Worm (Caenorhabditis elegans) whole organism, midembryonic: Measurements from ENCODE around the gene fat-2.

ENCODE experiments used
- T22C8.4 ChIP-seq: fragments of 200-800 bp; sonication (Bioruptor generic); IDR thresholded peaks from 2 replicates; pipeline ENCODE4 v1.3.6; 2022; ENCODE audit warnings: missing genetic modification characterization, missing compliant biosample characterization
- cog-1 ChIP-seq: sonication (generic microtip); optimal IDR thresholded peaks from 2 replicates; lab custom pipeline; 2016; ENCODE audit warnings: missing genetic modification characterization, missing compliant biosample characterization
- flt-1 ChIP-seq: fragments of 200-800 bp; sonication (Bioruptor generic); IDR thresholded peaks from 2 replicates; pipeline ENCODE4 v1.3.6; 2022; ENCODE audit warnings: missing genetic modification characterization, missing compliant biosample characterization
- klf-2 ChIP-seq: fragments of 200-800 bp; sonication (Bioruptor generic); conservative IDR thresholded peaks from 2 replicates; pipeline ENCODE4 v1.3.6; 2022; ENCODE audit warnings: missing genetic modification reagents, missing genetic modification characterization, missing compliant biosample characterization
- med-1 ChIP-seq: sonication (generic microtip); optimal IDR thresholded peaks from 2 replicates; lab custom pipeline; 2017; ENCODE audit warnings: missing genetic modification characterization, mild to moderate bottlenecking, missing compliant biosample characterization, antibody characterized with exemption, missing genetic modification reagents; ENCODE audit not compliant: insufficient read depth
- ref-1 ChIP-seq: fragments of 200-800 bp; sonication (Bioruptor generic); conservative IDR thresholded peaks from 2 replicates; pipeline ENCODE4 v1.3.6; 2022; ENCODE audit warnings: missing genetic modification reagents, missing genetic modification characterization, missing compliant biosample characterization
- tab-1 ChIP-seq: fragments of 200-800 bp; sonication (Bioruptor generic); IDR thresholded peaks from 2 replicates; pipeline ENCODE4 v1.3.6; 2022; ENCODE audit warnings: missing genetic modification characterization, missing compliant biosample characterization
- ztf-23 ChIP-seq: fragments of 200-800 bp; sonication (Bioruptor generic); IDR thresholded peaks from 2 replicates; pipeline ENCODE4 v1.3.6; 2022; ENCODE audit warnings: missing genetic modification reagents, missing genetic modification characterization, missing compliant biosample characterization
- ztf-29 ChIP-seq: fragments of 200-800 bp; sonication (Bioruptor generic); IDR thresholded peaks from 2 replicates; pipeline ENCODE4 v1.3.6; 2022; ENCODE audit warnings: missing genetic modification reagents, missing genetic modification characterization, missing compliant biosample characterization

The fat-2 gene

ce11 chrIV:13323823-13324359 lies at the start of gene fat-2:
Gene fat-2, plus strand, starts transcription at chrIV:13323873.
- TF ChIP-seq T22C8.4 (GFP tag; lab: Robert Waterston, UW) (no peak), ref-1 (no peak), tab-1 (GFP tag; lab: Robert Waterston, UW) (no peak), ztf-23 (GFP tag; lab: Robert Waterston, UW) (no peak), med-1 (GFP tag; lab: Kevin White, UChicago) (no peak)

ce11 chrIV:13282778-13283177 lies 40.9 kb upstream of the fat-2 start, which contains the start of gene cpsf-3:
Gene cpsf-3, minus strand, starts transcription at chrIV:13282878.
- TF ChIP-seq ref-1, result no peak

ce11 chrIV:13289321-13289720 lies 34.4 kb upstream of the fat-2 start, which contains the start of gene Y67H2A.10:
Gene Y67H2A.10, minus strand, starts transcription at chrIV:13289504.
- TF ChIP-seq med-1 (GFP tag; lab: Kevin White, UChicago), result no peak
- TF ChIP-seq ztf-29, result no peak
- TF ChIP-seq ztf-23 (GFP tag; lab: Robert Waterston, UW), result no peak
- no peak for TF ChIP-seq ref-1
- no peak for TF ChIP-seq cog-1
- no peak for TF ChIP-seq flt-1 (GFP tag; lab: Robert Waterston, UW)
- no peak for TF ChIP-seq T22C8.4 (GFP tag; lab: Robert Waterston, UW)
- no peak for TF ChIP-seq klf-2 (GFP tag; lab: Robert Waterston, UW)
- no peak for TF ChIP-seq tab-1 (GFP tag; lab: Robert Waterston, UW)

ce11 chrIV:13290239-13290638 lies 33.4 kb upstream of the fat-2 start:
- TF ChIP-seq med-1 (GFP tag; lab: Kevin White, UChicago), result no peak
- no peak for TF ChIP-seq flt-1 (GFP tag; lab: Robert Waterston, UW)
- TF ChIP-seq klf-2 (GFP tag; lab: Robert Waterston, UW), result no peak
- no peak for TF ChIP-seq cog-1
- no peak for TF ChIP-seq ztf-23 (GFP tag; lab: Robert Waterston, UW)
- TF ChIP-seq ref-1, result no peak
- no peak for TF ChIP-seq T22C8.4 (GFP tag; lab: Robert Waterston, UW)
- TF ChIP-seq tab-1 (GFP tag; lab: Robert Waterston, UW), result no peak
- TF ChIP-seq ztf-29, result no peak

DNA sequence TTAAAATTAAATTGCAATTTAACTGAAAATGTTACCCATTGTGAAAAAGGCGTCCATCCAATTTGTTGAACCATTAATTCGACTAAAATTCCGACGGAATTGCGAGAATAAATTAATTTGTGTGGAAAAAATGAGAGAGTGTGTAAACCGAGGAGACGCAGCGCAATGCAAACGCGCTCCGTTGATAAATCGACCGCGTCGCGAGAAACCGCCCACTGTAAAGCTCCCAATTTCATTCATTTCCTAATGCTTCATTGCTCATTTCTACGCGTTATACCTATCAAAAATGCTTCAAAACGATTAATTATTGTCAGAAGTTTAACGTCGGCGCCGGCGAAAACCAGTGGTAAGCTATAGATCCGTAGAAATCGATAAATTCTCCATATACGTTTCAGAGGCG lies 25.9 kb upstream of the fat-2 start, which contains the start of the genes Y67H2A.2 and micu-1:
Y67H2A.2 (minus strand) TSS at position 74 of the 400 bp plus-strand sequence.
micu-1 (plus strand) TSS at position 181 of the 400 bp plus-strand sequence.
- peak; percentile 71; the same call in 1 of the 2 replicates for TF ChIP-seq tab-1 (GFP tag; lab: Robert Waterston, UW)
- TF ChIP-seq T22C8.4 (GFP tag; lab: Robert Waterston, UW), result no peak
- peak; percentile 64; the same call in 1 of the 2 replicates for TF ChIP-seq ztf-23 (GFP tag; lab: Robert Waterston, UW)

ce11 chrIV:13299648-13300047 lies 24.0 kb upstream of the fat-2 start:
- no peak for TF ChIP-seq ref-1

DNA sequence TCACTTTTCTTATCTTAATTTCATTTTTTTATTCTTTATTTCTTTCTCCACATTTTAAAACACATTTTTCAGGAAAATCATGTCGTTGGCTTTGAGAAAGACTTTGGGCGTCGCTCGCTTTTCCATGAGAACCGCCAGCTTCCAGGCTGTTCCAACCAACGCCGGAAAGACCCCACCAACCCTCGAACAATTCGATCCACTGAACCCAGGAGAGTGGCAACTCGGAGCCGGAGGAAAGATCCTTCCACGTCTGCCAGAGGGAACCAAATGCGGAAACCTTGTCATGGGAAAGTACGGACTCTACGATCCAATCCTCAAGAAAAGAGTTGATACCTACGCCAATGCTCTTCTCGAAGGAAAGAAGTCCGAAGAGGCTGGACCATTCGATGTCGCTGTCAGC lies 23.6 kb upstream of the fat-2 start, which contains the start of gene kdp-1:
kdp-1 (plus strand) TSS at position 80 of the 400 bp plus-strand sequence.
- TF ChIP-seq ztf-23 (GFP tag; lab: Robert Waterston, UW), result no peak
- TF ChIP-seq ref-1, result no peak
- no peak for TF ChIP-seq cog-1
- no peak for TF ChIP-seq klf-2 (GFP tag; lab: Robert Waterston, UW)
- TF ChIP-seq ztf-29, result no peak
- no peak for TF ChIP-seq T22C8.4 (GFP tag; lab: Robert Waterston, UW)
- no peak for TF ChIP-seq tab-1 (GFP tag; lab: Robert Waterston, UW)
- TF ChIP-seq med-1 (GFP tag; lab: Kevin White, UChicago), result no peak
- no peak for TF ChIP-seq flt-1 (GFP tag; lab: Robert Waterston, UW)

DNA sequence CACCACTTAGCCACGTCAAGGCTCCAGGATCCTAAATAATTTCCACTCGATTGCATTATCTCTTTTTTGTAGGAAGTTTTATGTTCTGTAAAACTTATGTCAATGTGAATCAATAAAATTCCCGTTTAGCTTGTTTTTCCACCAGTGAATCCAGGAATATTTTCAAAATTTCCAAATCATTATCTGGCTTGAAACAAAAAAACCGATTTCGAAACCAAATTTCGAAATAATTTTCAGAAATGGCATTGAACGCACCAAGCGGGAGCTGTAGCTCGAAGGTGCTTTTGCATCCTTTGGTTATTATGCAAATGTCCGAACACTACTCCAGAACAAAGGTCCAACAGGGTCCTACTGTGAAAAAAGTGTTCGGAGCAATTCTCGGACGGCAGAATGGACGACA lies 23.1 kb upstream of the fat-2 start, which contains the start of gene csn-6:
csn-6 (plus strand) TSS at position 234 of the 400 bp plus-strand sequence.
- TF ChIP-seq flt-1 (GFP tag; lab: Robert Waterston, UW) (no peak), cog-1 (no peak), tab-1 (GFP tag; lab: Robert Waterston, UW) (no peak), ztf-29 (no peak), med-1 (GFP tag; lab: Kevin White, UChicago) (no peak), ref-1 (no peak)

- no peak for TF ChIP-seq ztf-29
- TF ChIP-seq T22C8.4 (GFP tag; lab: Robert Waterston, UW), result no peak
- TF ChIP-seq flt-1 (GFP tag; lab: Robert Waterston, UW), result no peak
- TF ChIP-seq ref-1, result no peak
- no peak for TF ChIP-seq klf-2 (GFP tag; lab: Robert Waterston, UW)
- no peak for TF ChIP-seq cog-1
- TF ChIP-seq tab-1 (GFP tag; lab: Robert Waterston, UW), result no peak
- no peak for TF ChIP-seq ztf-23 (GFP tag; lab: Robert Waterston, UW)
- no peak for TF ChIP-seq med-1 (GFP tag; lab: Kevin White, UChicago)
These were observed 20.2 kb upstream of the fat-2 start, which contains the start of gene Y67H2A.7 for ce11 chrIV:13303442-13303841. Gene Y67H2A.7, plus strand, starts transcription at chrIV:13303742.

DNA sequence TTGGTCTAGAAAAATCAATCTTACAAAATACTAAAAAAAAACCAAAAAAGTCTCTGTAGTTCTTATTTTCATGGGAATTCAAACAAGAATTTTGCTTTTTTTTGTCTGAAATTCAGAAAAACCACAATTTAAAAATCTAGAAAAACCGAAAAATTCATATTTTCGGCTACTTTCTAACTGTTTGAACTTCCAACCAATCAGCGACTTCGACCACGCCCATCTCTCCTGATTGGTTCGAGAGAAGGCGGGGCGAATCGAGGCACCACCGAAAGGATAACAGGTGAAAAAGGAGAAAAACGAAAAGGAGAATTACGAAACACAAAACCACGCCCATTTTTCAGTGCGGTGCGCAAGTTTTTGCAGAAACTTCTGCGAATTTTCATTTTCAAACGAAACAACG lies 18.9 kb upstream of the fat-2 start:
- TF ChIP-seq ztf-23 (GFP tag; lab: Robert Waterston, UW), result no peak
- TF ChIP-seq ztf-29, result no peak
- TF ChIP-seq T22C8.4 (GFP tag; lab: Robert Waterston, UW), result no peak
- no peak for TF ChIP-seq cog-1
- TF ChIP-seq ref-1, result no peak
- TF ChIP-seq klf-2 (GFP tag; lab: Robert Waterston, UW), result no peak
- no peak for TF ChIP-seq flt-1 (GFP tag; lab: Robert Waterston, UW)
- no peak for TF ChIP-seq tab-1 (GFP tag; lab: Robert Waterston, UW)
- no peak for TF ChIP-seq med-1 (GFP tag; lab: Kevin White, UChicago)
